Fruit fly (Drosophila melanogaster): ENCODE data around the gene CG18628.

Gene CG18628

DNA sequence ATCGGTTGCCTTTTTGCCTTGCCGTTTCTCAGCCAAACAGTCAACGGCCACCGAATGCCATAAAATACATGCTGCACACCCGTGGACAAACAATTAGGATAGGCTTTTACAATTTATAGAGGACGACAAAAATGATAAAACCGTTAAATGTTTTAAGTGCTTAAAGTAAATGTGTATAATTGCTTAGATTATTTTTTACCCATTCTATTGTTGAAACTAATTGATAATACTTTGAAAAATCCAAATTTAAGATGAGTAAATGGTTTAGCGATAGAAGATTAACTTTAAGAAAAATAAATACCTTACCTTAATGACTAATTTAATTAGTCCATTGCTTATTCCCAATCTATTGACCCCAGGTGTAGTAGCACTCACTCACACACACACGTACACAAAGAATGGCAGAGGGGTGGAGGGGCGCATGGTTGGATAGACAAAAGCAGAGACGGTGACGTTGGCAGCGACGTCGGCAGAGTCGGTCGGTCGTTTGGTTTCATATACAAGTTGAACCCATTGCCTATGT, 39.1 kb downstream of the CG18628 start:
- TF ChIP-seq CG17806 (tag; optimal IDR thresholded peaks at IDR 0.05) (peak; percentile 84), CG8159 (tag; optimal IDR thresholded peaks at IDR 0.05) (peak; percentile 91), Pif1B (GFP tag; optimal IDR thresholded peaks at IDR 0.05) (peak; percentile 76), CG14655 (GFP tag; optimal IDR thresholded peaks at IDR 0.05) (peak; percentile 92), CG9948 (tag; optimal IDR thresholded peaks at IDR 0.05) (peak; percentile 83), fd96Ca (GFP tag; IDR thresholded peaks at IDR 0.05) (peak; percentile 43; the same call in 1 of the 3 replicates), Pif1A (GFP tag; optimal IDR thresholded peaks at IDR 0.05) (peak; percentile 90), CG12605 (GFP tag; IDR thresholded peaks at IDR 0.05) (peak; percentile 85), CG13204 (GFP tag; optimal IDR thresholded peaks at IDR 0.05) (peak; percentile 76), EcR (GFP tag; optimal IDR thresholded peaks at IDR 0.05) (peak; percentile 76), gl (tag; optimal IDR thresholded peaks at IDR 0.05) (peak; percentile 65), D1 (tag; optimal IDR thresholded peaks at IDR 0.05) (peak; percentile 83), CG8301 (tag; optimal IDR thresholded peaks at IDR 0.05) (peak; percentile 90), CG15710 (tag; optimal IDR thresholded peaks at IDR 0.05) (peak; percentile 89), Snoo (tag; optimal IDR thresholded peaks at IDR 0.05) (peak; percentile 80), CG10348 (GFP tag; IDR thresholded peaks at IDR 0.05) (peak; percentile 88), CG34367 (tag; optimal IDR thresholded peaks at IDR 0.05) (peak; percentile 80), rn (GFP tag; IDR thresholded peaks at IDR 0.05) (peak; percentile 85), CG32121 (GFP tag; IDR thresholded peaks at IDR 0.05) (peak; percentile 95), CG4496 (GFP tag; IDR thresholded peaks at IDR 0.05) (peak; percentile 92), Ets98B (GFP tag; IDR thresholded peaks at IDR 0.05) (peak; percentile 78)

DNA sequence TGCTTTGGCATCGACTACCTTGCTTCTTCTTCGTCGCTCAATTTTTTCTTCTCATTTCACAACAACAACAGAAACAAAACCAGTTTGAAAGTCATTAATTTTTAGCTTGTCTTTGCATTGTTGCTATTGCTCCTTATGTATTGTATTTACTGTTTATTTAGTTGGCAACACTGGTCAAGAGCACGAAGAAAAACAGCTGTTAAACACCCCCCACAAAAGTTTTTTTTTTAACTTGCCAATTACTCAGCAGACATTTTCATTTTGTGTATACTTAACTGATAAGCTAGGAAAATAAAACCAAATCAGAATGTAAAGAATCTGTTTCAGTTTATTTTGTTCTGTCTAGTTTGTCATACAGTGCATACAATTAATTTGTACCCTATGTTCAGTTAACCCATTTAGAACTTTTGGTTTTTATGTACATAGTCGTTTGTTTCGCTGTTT, 40.2 kb downstream of the CG18628 start:
- TF ChIP-seq CG8301 (tag; optimal IDR thresholded peaks at IDR 0.05) (peak; percentile 39), D1 (tag; optimal IDR thresholded peaks at IDR 0.05) (no peak), fd96Ca (GFP tag; IDR thresholded peaks at IDR 0.05) (no peak), CG13204 (GFP tag; optimal IDR thresholded peaks at IDR 0.05) (no peak), CG4496 (GFP tag; IDR thresholded peaks at IDR 0.05) (peak; percentile 63; the same call in 2 of the 3 replicates), Pif1B (GFP tag; optimal IDR thresholded peaks at IDR 0.05) (no peak), CG17806 (tag; optimal IDR thresholded peaks at IDR 0.05) (peak; percentile 29), CG15710 (tag; optimal IDR thresholded peaks at IDR 0.05) (peak; percentile 6), CG32121 (GFP tag; IDR thresholded peaks at IDR 0.05) (peak; percentile 69), CG34367 (tag; optimal IDR thresholded peaks at IDR 0.05) (no peak), Pif1A (GFP tag; optimal IDR thresholded peaks at IDR 0.05) (peak; percentile 36), EcR (GFP tag; optimal IDR thresholded peaks at IDR 0.05) (peak; percentile 46), rn (GFP tag; IDR thresholded peaks at IDR 0.05) (no peak), gl (tag; optimal IDR thresholded peaks at IDR 0.05) (no peak), Ets98B (GFP tag; IDR thresholded peaks at IDR 0.05) (peak; percentile 51; the same call in 1 of the 2 replicates), CG8159 (tag; optimal IDR thresholded peaks at IDR 0.05) (peak; percentile 29), CG12605 (GFP tag; IDR thresholded peaks at IDR 0.05) (0 out of 2 replicates have a peak, but pooled peaks have one; percentile 40), CG10348 (GFP tag; IDR thresholded peaks at IDR 0.05) (no peak), CG9948 (tag; optimal IDR thresholded peaks at IDR 0.05) (peak; percentile 22), Snoo (tag; optimal IDR thresholded peaks at IDR 0.05) (no peak), CG14655 (GFP tag; optimal IDR thresholded peaks at IDR 0.05) (peak; percentile 64)

DNA sequence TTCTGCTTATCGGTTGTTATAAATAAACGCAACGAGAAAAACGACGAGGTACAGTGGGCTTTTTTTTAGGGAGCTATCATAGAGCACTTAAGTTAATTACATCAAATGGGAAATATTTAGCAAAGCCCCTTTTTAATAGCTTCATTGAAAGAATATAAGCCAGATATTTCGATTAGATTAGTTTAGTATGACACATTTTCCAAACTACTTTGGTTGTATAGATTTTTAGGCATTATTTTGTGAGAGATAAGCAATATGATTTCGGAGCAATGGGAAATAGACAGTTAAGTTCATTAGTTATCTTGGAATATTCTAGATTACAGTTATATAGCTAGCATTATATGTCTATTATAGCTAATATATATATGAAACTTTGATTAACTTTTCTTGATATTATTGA, 40.6 kb downstream of the CG18628 start:
- no peak for TF ChIP-seq CG17806 (tag; optimal IDR thresholded peaks at IDR 0.05)
- no peak for TF ChIP-seq CG34367 (tag; optimal IDR thresholded peaks at IDR 0.05)
- no peak for TF ChIP-seq CG10348 (GFP tag; IDR thresholded peaks at IDR 0.05)
- TF ChIP-seq Ets98B (GFP tag; IDR thresholded peaks at IDR 0.05): no peak
- no peak for TF ChIP-seq D1 (tag; optimal IDR thresholded peaks at IDR 0.05)
- no peak for TF ChIP-seq CG9948 (tag; optimal IDR thresholded peaks at IDR 0.05)
- TF ChIP-seq CG15710 (tag; optimal IDR thresholded peaks at IDR 0.05): no peak

DNA sequence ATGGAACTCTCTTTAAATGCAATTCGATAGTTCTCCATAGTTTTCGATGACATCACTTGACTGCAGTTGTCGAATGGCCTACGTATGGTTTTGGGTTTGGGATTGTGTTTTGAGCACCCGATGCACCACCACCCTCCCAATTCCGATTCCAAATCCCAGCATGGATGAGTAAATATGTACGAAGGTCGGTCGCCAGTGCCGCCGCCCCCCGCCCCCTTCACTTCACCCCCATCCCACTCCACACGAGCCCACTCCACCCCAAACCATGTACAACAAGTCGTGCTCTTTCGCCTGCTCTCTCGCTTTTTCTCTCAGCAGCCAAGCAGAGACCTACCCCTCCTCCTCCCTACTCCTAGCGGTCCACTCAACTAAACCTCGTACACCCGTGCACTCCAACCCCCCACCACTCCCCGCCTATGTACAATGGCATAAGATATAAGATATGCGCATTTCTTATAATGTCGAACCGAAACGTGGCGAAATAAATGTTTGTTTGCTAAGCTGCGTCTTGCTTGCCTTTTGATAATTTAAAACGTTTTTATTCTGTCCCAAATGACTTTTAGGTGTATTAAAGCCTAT, 41.3 kb downstream of the CG18628 start:
- TF ChIP-seq gl (tag; optimal IDR thresholded peaks at IDR 0.05): no peak
- TF ChIP-seq CG9948 (tag; optimal IDR thresholded peaks at IDR 0.05): no peak
- TF ChIP-seq Pif1A (GFP tag; optimal IDR thresholded peaks at IDR 0.05): no peak
- no peak for TF ChIP-seq CG17806 (tag; optimal IDR thresholded peaks at IDR 0.05)
- TF ChIP-seq CG4496 (GFP tag; IDR thresholded peaks at IDR 0.05): peak; percentile 59; the same call in 1 of the 3 replicates
- TF ChIP-seq fd96Ca (GFP tag; IDR thresholded peaks at IDR 0.05): 0 out of 3 replicates have a peak, but pooled peaks have one; percentile 31
- TF ChIP-seq CG32121 (GFP tag; IDR thresholded peaks at IDR 0.05): peak; percentile 59; the same call in 1 of the 2 replicates
- peak; percentile 58 for TF ChIP-seq CG13204 (GFP tag; optimal IDR thresholded peaks at IDR 0.05)
- peak; percentile 35; the same call in 1 of the 2 replicates for TF ChIP-seq Ets98B (GFP tag; IDR thresholded peaks at IDR 0.05)
- TF ChIP-seq EcR (GFP tag; optimal IDR thresholded peaks at IDR 0.05): peak; percentile 28
- TF ChIP-seq CG12605 (GFP tag; IDR thresholded peaks at IDR 0.05): peak; percentile 47; the same call in 1 of the 2 replicates
- no peak for TF ChIP-seq CG8301 (tag; optimal IDR thresholded peaks at IDR 0.05)
- TF ChIP-seq Snoo (tag; optimal IDR thresholded peaks at IDR 0.05): no peak
- TF ChIP-seq CG10348 (GFP tag; IDR thresholded peaks at IDR 0.05): no peak
- TF ChIP-seq CG34367 (tag; optimal IDR thresholded peaks at IDR 0.05): no peak
- TF ChIP-seq rn (GFP tag; IDR thresholded peaks at IDR 0.05): no peak

DNA sequence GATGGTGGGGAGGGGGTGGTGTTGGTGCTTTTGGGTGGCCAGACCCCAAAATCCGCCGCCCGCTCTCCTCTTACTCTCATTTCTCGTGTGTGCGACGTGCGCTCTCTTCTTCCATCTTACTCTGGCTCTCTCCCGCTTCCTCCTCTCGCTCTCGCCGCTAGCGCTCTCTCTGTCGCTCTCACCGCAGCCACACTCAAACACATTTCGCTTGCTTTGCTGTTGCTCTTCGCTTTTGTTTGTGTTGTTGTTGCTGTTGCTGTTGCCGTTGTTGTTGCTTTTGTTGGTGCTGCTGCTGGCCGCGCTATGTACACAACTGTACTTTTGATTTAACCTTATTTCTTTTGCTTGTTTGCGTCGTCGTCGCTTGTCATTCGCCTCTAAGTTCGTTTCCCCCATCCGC, 42.3 kb downstream of the CG18628 start:
- peak; percentile 65 for TF ChIP-seq CG4496 (GFP tag; IDR thresholded peaks at IDR 0.05)
- TF ChIP-seq CG8159 (tag; optimal IDR thresholded peaks at IDR 0.05): peak; percentile 2
- TF ChIP-seq CG13204 (GFP tag; optimal IDR thresholded peaks at IDR 0.05): peak; percentile 80
- TF ChIP-seq EcR (GFP tag; optimal IDR thresholded peaks at IDR 0.05): peak; percentile 53
- TF ChIP-seq CG9948 (tag; optimal IDR thresholded peaks at IDR 0.05): no peak
- TF ChIP-seq Snoo (tag; optimal IDR thresholded peaks at IDR 0.05): no peak
- TF ChIP-seq CG12605 (GFP tag; IDR thresholded peaks at IDR 0.05): peak; percentile 62
- no peak for TF ChIP-seq gl (tag; optimal IDR thresholded peaks at IDR 0.05)
- TF ChIP-seq Pif1A (GFP tag; optimal IDR thresholded peaks at IDR 0.05): no peak
- TF ChIP-seq CG32121 (GFP tag; IDR thresholded peaks at IDR 0.05): peak; percentile 44
- peak; percentile 59; the same call in 1 of the 2 replicates for TF ChIP-seq Ets98B (GFP tag; IDR thresholded peaks at IDR 0.05)
- TF ChIP-seq CG8301 (tag; optimal IDR thresholded peaks at IDR 0.05): no peak
- TF ChIP-seq CG10348 (GFP tag; IDR thresholded peaks at IDR 0.05): no peak
